Fruit fly (Drosophila melanogaster): ENCODE data around the gene CG33303.

Gene CG33303

dm6 chr2L:10403803-10404315 lies 28.3 kb upstream of the CG33303 start (continued):
- no peak for TF ChIP-seq CG10462 (GFP tag; optimal IDR thresholded peaks at IDR 0.05)
- TF ChIP-seq ham (GFP tag; IDR thresholded peaks at IDR 0.05), result no peak
- TF ChIP-seq Camta (GFP tag; optimal IDR thresholded peaks at IDR 0.05), result no peak
- TF ChIP-seq CG1024 (GFP tag; IDR thresholded peaks at IDR 0.05), result no peak
- no peak for TF ChIP-seq ssp (GFP tag; IDR thresholded peaks at IDR 0.05)
- no peak for TF ChIP-seq p53 (GFP tag; optimal IDR thresholded peaks at IDR 0.05)
- no peak for TF ChIP-seq CG5953 (GFP tag; IDR thresholded peaks at IDR 0.05)
- no peak for TF ChIP-seq ac (GFP tag; optimal IDR thresholded peaks at IDR 0.05)
- no peak for TF ChIP-seq Kr (GFP tag; optimal IDR thresholded peaks at IDR 0.05)
- TF ChIP-seq CG15269 (tag; optimal IDR thresholded peaks at IDR 0.05), result no peak
- TF ChIP-seq Mad (GFP tag; optimal IDR thresholded peaks at IDR 0.05), result no peak
- no peak for TF ChIP-seq dan (GFP tag; IDR thresholded peaks at IDR 0.05)
- no peak for TF ChIP-seq CG10565 (GFP tag; optimal IDR thresholded peaks at IDR 0.05)
- TF ChIP-seq croc (GFP tag; conservative IDR thresholded peaks at IDR 0.05), result no peak
- no peak for TF ChIP-seq pnt (GFP tag; optimal IDR thresholded peaks at IDR 0.05)
- TF ChIP-seq CG3281 (GFP tag; optimal IDR thresholded peaks at IDR 0.05), result no peak
- TF ChIP-seq so (GFP tag; IDR thresholded peaks at IDR 0.05), result no peak
- no peak for TF ChIP-seq CG11504 (tag; optimal IDR thresholded peaks at IDR 0.05)
- peak; percentile 25 for TF ChIP-seq mam (GFP tag; optimal IDR thresholded peaks at IDR 0.05)
- no peak for TF ChIP-seq CG11247 (GFP tag; IDR thresholded peaks at IDR 0.05)
- TF ChIP-seq CG3995 (GFP tag; optimal IDR thresholded peaks at IDR 0.05), result peak; percentile 60
- TF ChIP-seq Optix (GFP tag; IDR thresholded peaks at IDR 0.05), result no peak
- TF ChIP-seq CG6175 (GFP tag; IDR thresholded peaks at IDR 0.05), result no peak
- no peak for TF ChIP-seq CG13775 (GFP tag; optimal IDR thresholded peaks at IDR 0.05)
- TF ChIP-seq unpg (GFP tag; optimal IDR thresholded peaks at IDR 0.05), result no peak
- TF ChIP-seq CG1603 (tag; optimal IDR thresholded peaks at IDR 0.05), result peak; percentile 91
- TF ChIP-seq Atf3 (GFP tag; optimal IDR thresholded peaks at IDR 0.05), result no peak
- no peak for TF ChIP-seq luna (GFP tag; optimal IDR thresholded peaks at IDR 0.05)
- TF ChIP-seq kay (GFP tag; optimal IDR thresholded peaks at IDR 0.05), result no peak
- no peak for TF ChIP-seq maf-S (GFP tag; optimal IDR thresholded peaks at IDR 0.05)
- no peak for TF ChIP-seq org-1 (GFP tag; optimal IDR thresholded peaks at IDR 0.05)
- no peak for TF ChIP-seq CG7786 (GFP tag; optimal IDR thresholded peaks at IDR 0.05)
- no peak for TF ChIP-seq az2 (GFP tag; optimal IDR thresholded peaks at IDR 0.05)
- no peak for TF ChIP-seq CG13894 (tag; optimal IDR thresholded peaks at IDR 0.05)
- TF ChIP-seq fd96Cb (tag; optimal IDR thresholded peaks at IDR 0.05), result no peak
- TF ChIP-seq exex (tag; optimal IDR thresholded peaks at IDR 0.05), result no peak
- no peak for TF ChIP-seq CG7928 (GFP tag; optimal IDR thresholded peaks at IDR 0.05)
- TF ChIP-seq ci (GFP tag; IDR thresholded peaks at IDR 0.05), result no peak
- no peak for TF ChIP-seq CG33557 (GFP tag; optimal IDR thresholded peaks at IDR 0.05)
- no peak for TF ChIP-seq her (GFP tag; optimal IDR thresholded peaks at IDR 0.05)
- TF ChIP-seq sr (GFP tag; IDR thresholded peaks at IDR 0.05), result no peak
- TF ChIP-seq Atf6 (GFP tag; IDR thresholded peaks at IDR 0.05), result no peak
- no peak for TF ChIP-seq CG4820 (GFP tag; optimal IDR thresholded peaks at IDR 0.05)
- TF ChIP-seq CG6791 (GFP tag; IDR thresholded peaks at IDR 0.05; ENCODE audit: partially characterized antibody), result peak; percentile 32; the same call in 1 of the 3 replicates
- TF ChIP-seq en (GFP tag; optimal IDR thresholded peaks at IDR 0.05), result no peak
- TF ChIP-seq tx (GFP tag; optimal IDR thresholded peaks at IDR 0.05), result no peak
- no peak for TF ChIP-seq CG11085 (GFP tag; IDR thresholded peaks at IDR 0.05)
- 0 out of 2 replicates have a peak, but pooled peaks have one; percentile 9 for TF ChIP-seq bbx (GFP tag; IDR thresholded peaks at IDR 0.05; ENCODE audit: partially characterized antibody)
- no peak for TF ChIP-seq Aef1 (GFP tag; IDR thresholded peaks at IDR 0.05)
- TF ChIP-seq cad (GFP tag; optimal IDR thresholded peaks at IDR 0.05), result no peak
- no peak for TF ChIP-seq HLHmδ (GFP tag; optimal IDR thresholded peaks at IDR 0.05)
- TF ChIP-seq NFAT (GFP tag; IDR thresholded peaks at IDR 0.05), result no peak
- TF ChIP-seq CG17802 (tag; optimal IDR thresholded peaks at IDR 0.05), result peak; percentile 25

Measured in whole organism, embryonic.